Worm (Caenorhabditis elegans): Measurements from ENCODE around the gene hsp-12.2.

- TF ChIP-seq nhr-23 (tag; optimal IDR thresholded peaks at IDR 0.05) (no peak), unc-62 (GFP tag; optimal IDR thresholded peaks at IDR 0.05) (no peak), elt-1 (tag; optimal IDR thresholded peaks at IDR 0.05) (no peak), egl-27 (tag; optimal IDR thresholded peaks at IDR 0.05) (no peak), unc-39 (tag; optimal IDR thresholded peaks at IDR 0.05) (no peak), pha-4 (tag; optimal IDR thresholded peaks at IDR 0.05) (no peak)
Measured at ce11 chrIII:8163283-8163682, 25.4 kb downstream of the hsp-12.2 start, which contains the start of gene bath-42.

All from whole organism, L3 larva.